Fruit fly (Drosophila melanogaster) whole organism, embryonic: ENCODE measurements around the gene CG13108.

ENCODE experiments used
- CG10209 ChIP-seq: fragments of 200-800 bp; sonication (Bioruptor generic); optimal IDR thresholded peaks from 3 replicates; lab custom pipeline; 2017; ENCODE audit warnings: missing biosample characterization, mild to moderate bottlenecking, missing genetic modification characterization, missing genetic modification reagents
- CG10543 ChIP-seq: fragments of 200-800 bp; sonication (Bioruptor generic); optimal IDR thresholded peaks from 3 replicates; lab custom pipeline; 2017; ENCODE audit warnings: missing biosample characterization, mild to moderate bottlenecking, missing genetic modification characterization, moderate library complexity
- CG10959 ChIP-seq: fragments of 200-800 bp; sonication (Bioruptor generic); IDR thresholded peaks from 2 replicates; pipeline ENCODE4 v1.3.6; 2022; ENCODE audit warnings: missing biosample characterization, missing genetic modification characterization
- CG10979 ChIP-seq: fragments of 200-800 bp; sonication (Bioruptor generic); optimal IDR thresholded peaks from 2 replicates; lab custom pipeline; 2018; ENCODE audit warnings: missing biosample characterization, mild to moderate bottlenecking, missing genetic modification characterization, moderate library complexity
- CG11723 ChIP-seq: fragments of 200-800 bp; sonication (Bioruptor generic); optimal IDR thresholded peaks from 2 replicates; lab custom pipeline; 2017; ENCODE audit warnings: missing biosample characterization, mild to moderate bottlenecking, missing genetic modification characterization
- CG12155 ChIP-seq: fragments of 200-800 bp; sonication (Bioruptor generic); optimal IDR thresholded peaks from 3 replicates; lab custom pipeline; 2016; ENCODE audit warnings: missing biosample characterization, missing genetic modification characterization
- CG13624 ChIP-seq: fragments of 200-800 bp; sonication (Bioruptor generic); optimal IDR thresholded peaks from 2 replicates; lab custom pipeline; 2016; ENCODE audit warnings: missing biosample characterization, missing genetic modification characterization
- CG14667 ChIP-seq: fragments of 200-800 bp; sonication (Bioruptor generic); IDR thresholded peaks from 2 replicates; pipeline ENCODE4 v1.3.6; 2022; ENCODE audit warnings: missing biosample characterization, missing genetic modification characterization
- CG14965 ChIP-seq: fragments of 200-800 bp; sonication (Bioruptor generic); optimal IDR thresholded peaks from 2 replicates; lab custom pipeline; 2016; ENCODE audit warnings: missing biosample characterization, missing genetic modification characterization, borderline replicate concordance
- CG17328 ChIP-seq: fragments of 200-800 bp; sonication (Bioruptor generic); IDR thresholded peaks from 2 replicates; pipeline ENCODE4 v1.3.6; 2022; ENCODE audit warnings: missing biosample characterization, missing genetic modification characterization
- CG17568 ChIP-seq: fragments of 200-800 bp; sonication (Bioruptor generic); optimal IDR thresholded peaks from 2 replicates; lab custom pipeline; 2018; ENCODE audit warnings: missing biosample characterization, mild to moderate bottlenecking, missing genetic modification characterization, moderate library complexity
- CG17612 ChIP-seq: fragments of 200-800 bp; sonication (Bioruptor generic); IDR thresholded peaks from 2 replicates; pipeline ENCODE4 v1.3.6; 2022; ENCODE audit warnings: missing biosample characterization, missing genetic modification characterization
- CG17912 ChIP-seq: fragments of 200-800 bp; sonication (Bioruptor generic); optimal IDR thresholded peaks from 2 replicates; lab custom pipeline; 2018; ENCODE audit warnings: missing biosample characterization, mild to moderate bottlenecking, missing genetic modification characterization
- CG2129 ChIP-seq: fragments of 200-800 bp; sonication (Bioruptor generic); IDR thresholded peaks from 2 replicates; pipeline ENCODE4 v1.3.6; 2022; ENCODE audit warnings: missing biosample characterization, missing genetic modification characterization; ENCODE audit not compliant: partially characterized antibody
- CG30431 ChIP-seq: fragments of 200-800 bp; sonication (Bioruptor generic); optimal IDR thresholded peaks from 2 replicates; lab custom pipeline; 2017; ENCODE audit warnings: missing biosample characterization, missing genetic modification characterization
- CG34422 ChIP-seq: fragments of 200-800 bp; sonication (Bioruptor generic); IDR thresholded peaks from 3 replicates; pipeline ENCODE4 v1.3.6; 2022; ENCODE audit warnings: missing biosample characterization, missing genetic modification characterization
- CG7357 ChIP-seq: fragments of 200-800 bp; sonication (Bioruptor generic); IDR thresholded peaks from 3 replicates; pipeline ENCODE4 v1.3.6; 2022; ENCODE audit warnings: missing biosample characterization, missing genetic modification characterization
- CG8478 ChIP-seq: fragments of >200 bp; optimal IDR thresholded peaks from 2 replicates; lab custom pipeline; 2018
- CG9727 ChIP-seq: fragments of 200-800 bp; sonication (Bioruptor generic); optimal IDR thresholded peaks from 3 replicates; lab custom pipeline; 2017; ENCODE audit warnings: missing biosample characterization, mild to moderate bottlenecking, missing genetic modification characterization
- D ChIP-seq, 2 experiments: fragments of 200-800 bp in 1 of 2; fragments of >200 bp in 1 of 2; sonication (Bioruptor generic) in 1 of 2; optimal IDR thresholded peaks; 2 replicates in 1 of 2; 3 replicates in 1 of 2; lab custom pipeline; 2017; ENCODE audit warnings: mild to moderate bottlenecking in 1 of 2, missing biosample characterization in 1 of 2, missing genetic modification characterization in 1 of 2, missing genetic modification reagents in 1 of 2
- D19B ChIP-seq: fragments of 200-800 bp; sonication (Bioruptor generic); optimal IDR thresholded peaks from 2 replicates; lab custom pipeline; 2017; ENCODE audit warnings: missing biosample characterization, mild to moderate bottlenecking, missing genetic modification characterization
- E2f2 ChIP-seq: fragments of 200-800 bp; sonication (Bioruptor generic); IDR thresholded peaks from 2 replicates; pipeline ENCODE4 v1.3.6; 2022; ENCODE audit warnings: missing biosample characterization, missing genetic modification characterization
- Ets65A ChIP-seq: fragments of 200-800 bp; sonication (Bioruptor generic); peaks from one replicate; lab custom pipeline; 2016; ENCODE audit warnings: missing biosample characterization, missing genetic modification characterization
- Fer3 ChIP-seq: fragments of 200-800 bp; sonication (Bioruptor generic); optimal IDR thresholded peaks from 2 replicates; lab custom pipeline; 2018; ENCODE audit warnings: missing biosample characterization, mild to moderate bottlenecking, missing genetic modification characterization, moderate library complexity
- Hey ChIP-seq: fragments of 200-800 bp; sonication (Bioruptor generic); optimal IDR thresholded peaks from 3 replicates; lab custom pipeline; 2018; ENCODE audit warnings: missing biosample characterization, mild to moderate bottlenecking, missing genetic modification characterization
- Hmx ChIP-seq: fragments of 200-800 bp; sonication (Bioruptor generic); optimal IDR thresholded peaks from 2 replicates; lab custom pipeline; 2016; ENCODE audit warnings: missing biosample characterization, missing genetic modification characterization
- Hsf ChIP-seq: fragments of 200-800 bp; sonication (Bioruptor generic); optimal IDR thresholded peaks from 3 replicates; lab custom pipeline; 2016; ENCODE audit warnings: missing biosample characterization, missing genetic modification characterization
- MESR4 ChIP-seq: fragments of 200-800 bp; sonication (Bioruptor generic); optimal IDR thresholded peaks from 2 replicates; lab custom pipeline; 2018; ENCODE audit warnings: missing biosample characterization, mild to moderate bottlenecking, missing genetic modification characterization, moderate library complexity
- Nf-YB ChIP-seq: fragments of 200-800 bp; sonication (Bioruptor generic); optimal IDR thresholded peaks from 3 replicates; lab custom pipeline; 2019; ENCODE audit warnings: missing biosample characterization, mild to moderate bottlenecking, missing genetic modification characterization, moderate library complexity
- Rfx ChIP-seq: fragments of 200-800 bp; sonication (Bioruptor generic); IDR thresholded peaks from 2 replicates; pipeline ENCODE4 v1.3.6; 2022; ENCODE audit warnings: missing biosample characterization, missing genetic modification characterization
- Side ChIP-seq: fragments of 200-800 bp; sonication (Bioruptor generic); optimal IDR thresholded peaks from 2 replicates; lab custom pipeline; 2016; ENCODE audit warnings: missing biosample characterization, missing genetic modification characterization
- ash1 ChIP-seq: fragments of 200-800 bp; sonication (Bioruptor generic); optimal IDR thresholded peaks from 2 replicates; lab custom pipeline; 2018; ENCODE audit warnings: missing biosample characterization, mild to moderate bottlenecking, missing genetic modification characterization
- az2 ChIP-seq: fragments of 200-800 bp; sonication (Bioruptor generic); optimal IDR thresholded peaks from 3 replicates; lab custom pipeline; 2016; ENCODE audit warnings: missing biosample characterization, missing genetic modification characterization
- caup ChIP-seq: fragments of 200-800 bp; sonication (Bioruptor generic); optimal IDR thresholded peaks from 3 replicates; lab custom pipeline; 2017; ENCODE audit warnings: missing biosample characterization, mild to moderate bottlenecking, missing genetic modification characterization, moderate library complexity; ENCODE audit not compliant: severe bottlenecking
- chif ChIP-seq, 2 experiments: fragments of 200-800 bp; sonication (Bioruptor generic); optimal IDR thresholded peaks; 3 replicates each; lab custom pipeline; 2016; ENCODE audit warnings: missing biosample characterization in 2 of 2, missing genetic modification characterization in 2 of 2
- ems ChIP-seq: fragments of 200-800 bp; sonication (Bioruptor generic); optimal IDR thresholded peaks from 3 replicates; lab custom pipeline; 2016; ENCODE audit warnings: missing biosample characterization, missing genetic modification characterization
- gsb-n ChIP-seq: fragments of 200-800 bp; sonication (Bioruptor generic); optimal IDR thresholded peaks from 3 replicates; lab custom pipeline; 2018; ENCODE audit warnings: missing biosample characterization, mild to moderate bottlenecking, missing genetic modification characterization
- gt ChIP-seq: fragments of 200-800 bp; sonication (Bioruptor generic); IDR thresholded peaks from 2 replicates; pipeline ENCODE4 v1.3.6; 2022; ENCODE audit warnings: missing biosample characterization, missing genetic modification characterization
- nau ChIP-seq: fragments of 200-800 bp; sonication (Bioruptor generic); optimal IDR thresholded peaks from 3 replicates; lab custom pipeline; 2017; ENCODE audit warnings: missing biosample characterization, mild to moderate bottlenecking, missing genetic modification characterization, missing genetic modification reagents
- nerfin-2 ChIP-seq: fragments of 200-800 bp; sonication (Bioruptor generic); IDR thresholded peaks from 2 replicates; pipeline ENCODE4 v1.3.6; 2022; ENCODE audit warnings: missing biosample characterization, missing genetic modification characterization; ENCODE audit not compliant: partially characterized antibody
- nom ChIP-seq: fragments of 200-800 bp; sonication (Bioruptor generic); optimal IDR thresholded peaks from 2 replicates; lab custom pipeline; 2017; ENCODE audit warnings: missing biosample characterization, missing genetic modification characterization, mild to moderate bottlenecking, moderate library complexity, missing genetic modification reagents
- psq ChIP-seq: fragments of 200-800 bp; sonication (Bioruptor generic); optimal IDR thresholded peaks from 2 replicates; lab custom pipeline; 2017; ENCODE audit warnings: missing biosample characterization, missing genetic modification characterization
- ranshi ChIP-seq: fragments of 200-800 bp; sonication (Bioruptor generic); IDR thresholded peaks from 2 replicates; pipeline ENCODE4 v1.3.6; 2022; ENCODE audit warnings: missing biosample characterization, missing genetic modification characterization
- shn ChIP-seq: fragments of 200-800 bp; sonication (Bioruptor generic); optimal IDR thresholded peaks from 3 replicates; lab custom pipeline; 2016; ENCODE audit warnings: missing biosample characterization, missing genetic modification characterization
- so ChIP-seq: fragments of 200-800 bp; sonication (Bioruptor generic); IDR thresholded peaks from 3 replicates; pipeline ENCODE4 v1.3.6; 2022; ENCODE audit warnings: missing biosample characterization, missing genetic modification characterization
- vnd ChIP-seq: fragments of 200-800 bp; sonication (Bioruptor generic); IDR thresholded peaks from 3 replicates; pipeline ENCODE4 v1.3.6; 2022; ENCODE audit warnings: missing biosample characterization, missing genetic modification characterization; ENCODE audit not compliant: partially characterized antibody
- zen ChIP-seq: fragments of 200-800 bp; sonication (Bioruptor generic); optimal IDR thresholded peaks from 3 replicates; lab custom pipeline; 2018; ENCODE audit warnings: missing biosample characterization, mild to moderate bottlenecking, missing genetic modification characterization, moderate library complexity
- zen2 ChIP-seq: fragments of 200-800 bp; sonication (Bioruptor generic); IDR thresholded peaks from 3 replicates; pipeline ENCODE4 v1.3.6; 2022; ENCODE audit warnings: missing biosample characterization, missing genetic modification characterization; ENCODE audit not compliant: partially characterized antibody
- zfh1 ChIP-seq: fragments of 200-800 bp; sonication (Bioruptor generic); IDR thresholded peaks from 3 replicates; pipeline ENCODE4 v1.3.6; 2022; ENCODE audit warnings: missing biosample characterization, missing genetic modification characterization

Gene CG13108

DNA sequence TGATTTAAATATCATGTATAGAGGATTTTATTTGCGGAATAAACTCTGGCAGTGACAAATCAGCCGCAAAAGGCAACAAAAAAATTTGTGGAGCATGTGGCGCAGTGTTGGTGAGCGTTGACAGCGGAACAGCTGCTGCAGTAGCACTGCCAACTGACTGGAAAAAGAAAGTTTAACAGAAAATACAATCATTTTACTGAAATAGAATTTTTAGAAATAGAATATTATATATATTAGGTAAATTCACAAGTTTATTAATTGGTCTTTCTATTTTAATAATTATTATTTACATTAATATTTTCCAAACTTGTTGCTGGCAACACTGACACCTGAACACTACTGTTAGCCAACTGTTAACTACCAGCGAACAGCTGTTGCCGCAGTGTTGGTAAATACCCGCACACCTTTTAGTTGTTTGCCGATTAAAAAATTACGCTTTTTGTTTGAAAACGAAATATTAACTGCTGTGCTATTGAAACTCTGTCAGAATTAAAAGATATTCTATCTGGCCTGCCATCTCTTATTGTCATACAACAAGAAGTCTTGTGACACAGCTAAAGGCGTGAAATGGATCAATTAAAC, 2.5 kb downstream of the CG13108 start, which contains the start of the genes CG9586 and tai (continued):
- TF ChIP-seq Hey (tag; lab: Kevin White, UChicago) (peak; percentile 24), MESR4 (GFP tag; lab: Kevin White, UChicago) (peak; percentile 81), zen2 (GFP tag; lab: Robert Waterston, UW) (peak; percentile 67; the same call in 2 of the 3 replicates), ash1 (GFP tag; lab: Kevin White, UChicago) (no peak), CG30431 (GFP tag; lab: Kevin White, UChicago) (peak; percentile 71), CG17912 (peak; percentile 60), Hsf (GFP tag; lab: Kevin White, UChicago) (peak; percentile 72), CG10959 (GFP tag; lab: Robert Waterston, UW) (no peak), CG17328 (GFP tag; lab: Robert Waterston, UW) (peak; percentile 87), D19B (peak; percentile 39), ranshi (GFP tag; lab: Robert Waterston, UW) (peak; percentile 51; the same call in 1 of the 2 replicates), az2 (GFP tag; lab: Kevin White, UChicago) (peak; percentile 87), zen (peak; percentile 86), Side (GFP tag; lab: Kevin White, UChicago) (peak; percentile 20), chif (GFP tag; optimal IDR thresholded peaks at IDR 0.05; lab: Kevin White, UChicago) (peak in 1 of 2 experiments; percentile 57), Nf-YB (GFP tag; lab: Kevin White, UChicago) (peak; percentile 72), CG13624 (peak; percentile 48), CG17568 (GFP tag; lab: Kevin White, UChicago) (peak; percentile 65), CG2129 (no peak), CG8478 (lab: Kevin White, UChicago) (no peak), Ets65A (GFP tag; lab: Kevin White, UChicago) (peak; percentile 93), CG34422 (GFP tag; lab: Robert Waterston, UW) (peak; percentile 88), so (peak; percentile 44; the same call in 1 of the 3 replicates), D (optimal IDR thresholded peaks at IDR 0.05; lab: Kevin White, UChicago) (no peak), D (GFP tag; optimal IDR thresholded peaks at IDR 0.05; lab: Kevin White, UChicago) (peak; percentile 78), CG10979 (tag; lab: Kevin White, UChicago) (peak; percentile 86), E2f2 (peak; percentile 72), CG10209 (GFP tag; lab: Kevin White, UChicago) (peak; percentile 84), nau (peak; percentile 49), CG17612 (GFP tag; lab: Robert Waterston, UW) (no peak), psq (GFP tag; lab: Kevin White, UChicago) (peak; percentile 71), zfh1 (GFP tag; lab: Robert Waterston, UW) (peak; percentile 91), ems (GFP tag; lab: Kevin White, UChicago) (peak; percentile 66), Hmx (GFP tag; lab: Kevin White, UChicago) (peak; percentile 33), CG9727 (GFP tag; lab: Kevin White, UChicago) (peak; percentile 89), CG10543 (GFP tag; lab: Kevin White, UChicago) (peak; percentile 82), CG12155 (GFP tag; lab: Kevin White, UChicago) (peak; percentile 89), gsb-n (tag; lab: Kevin White, UChicago) (peak; percentile 87), nerfin-2 (GFP tag; lab: Robert Waterston, UW) (no peak), CG14965 (GFP tag; lab: Kevin White, UChicago) (no peak), shn (GFP tag; lab: Kevin White, UChicago) (no peak), gt (GFP tag; lab: Robert Waterston, UW) (peak; percentile 45; the same call in 1 of the 2 replicates), CG11723 (GFP tag; lab: Kevin White, UChicago) (peak; percentile 46), caup (GFP tag; lab: Kevin White, UChicago) (peak; percentile 84), nom (peak; percentile 15), Fer3 (tag; lab: Kevin White, UChicago) (peak; percentile 83), CG7357 (GFP tag; lab: Robert Waterston, UW) (peak; percentile 48; the same call in 1 of the 3 replicates), Rfx (peak; percentile 89), CG14667 (GFP tag; lab: Robert Waterston, UW) (no peak; the same call in 1 of the 2 replicates), vnd (no peak)
